Fruit fly (Drosophila melanogaster): ENCODE measurements around the gene Gr93d.

DNA sequence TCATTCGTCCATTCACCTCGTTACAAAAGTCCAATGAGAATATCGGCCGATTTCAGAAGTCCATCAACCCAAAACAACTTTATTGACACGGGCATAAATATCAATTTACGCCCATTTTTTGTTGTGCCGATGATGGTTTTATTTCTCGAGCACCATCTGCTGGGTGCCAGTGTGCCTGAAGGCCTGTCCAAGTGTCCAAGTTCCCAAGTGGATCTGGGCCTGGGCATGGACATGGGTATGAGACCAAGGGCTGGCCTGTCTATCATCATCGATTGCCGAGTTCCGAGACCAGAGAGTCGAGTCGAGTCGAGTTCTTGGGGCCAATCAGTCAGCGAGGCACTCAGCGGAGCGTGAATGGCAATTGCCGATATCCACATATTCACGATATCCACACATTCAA lies 14.3 kb downstream of the Gr93d start, which contains the start of gene Gr93a:
- TF ChIP-seq CTCF (optimal IDR thresholded peaks at IDR 0.05) (no peak), CG8478 (optimal IDR thresholded peaks at IDR 0.05) (no peak)
